Fruit fly (Drosophila melanogaster) Kc167 (cell line): ENCODE data around the gene CG34426.

Experiments
- Myc ChIP-seq: fragments of >200 bp; optimal IDR thresholded peaks from 2 replicates; lab custom pipeline; 2017; ENCODE audit warnings: missing external identifiers
- Sin3A ChIP-seq: fragments of >200 bp; optimal IDR thresholded peaks from 2 replicates; lab custom pipeline; 2018; ENCODE audit warnings: missing external identifiers
- h ChIP-seq: fragments of >200 bp; optimal IDR thresholded peaks from 3 replicates; lab custom pipeline; 2018; ENCODE audit warnings: missing external identifiers
- insv ChIP-seq: fragments of >200 bp; optimal IDR thresholded peaks from 3 replicates; lab custom pipeline; 2018; ENCODE audit warnings: missing external identifiers
- psq ChIP-seq: fragments of >200 bp; optimal IDR thresholded peaks from 2 replicates; lab custom pipeline; 2017; ENCODE audit warnings: missing external identifiers
- ttk ChIP-seq: sonication (Bioruptor generic); optimal IDR thresholded peaks from 2 replicates; lab custom pipeline; 2017; ENCODE audit warnings: missing external identifiers

DNA sequence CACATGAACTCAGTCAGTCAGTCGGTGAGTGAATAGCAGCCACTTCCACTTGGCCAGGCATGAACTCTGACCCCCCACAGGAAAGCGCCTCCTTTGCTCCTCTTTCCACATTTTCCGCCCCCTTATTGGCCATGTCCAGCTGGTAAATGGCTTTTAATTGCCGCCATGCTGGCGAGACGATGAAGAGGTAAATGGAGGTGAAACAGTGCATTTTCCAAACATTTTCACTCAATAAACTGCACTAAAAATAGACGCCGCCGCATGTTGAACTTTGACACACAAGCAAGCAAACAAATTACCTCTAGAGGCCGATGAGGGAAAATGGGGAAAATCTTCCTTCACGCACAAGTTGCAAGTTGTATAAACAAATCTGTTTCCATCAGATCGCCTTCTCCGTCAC, 47.6 kb downstream of the CG34426 start:
- TF ChIP-seq ttk (lab: Kevin White, UChicago) (no peak), Sin3A (lab: Kevin White, UChicago) (no peak), psq (lab: Kevin White, UChicago) (no peak), h (lab: Kevin White, UChicago) (no peak), Myc (no peak), insv (no peak)
